Fruit fly (Drosophila melanogaster): ENCODE data around the gene CG34008.

The CG34008 gene

dm6 chr3R:20594194-20595144 is 13.1 kb upstream of the CG34008 start (continued):
- TF ChIP-seq dac (GFP tag; optimal IDR thresholded peaks at IDR 0.05) (peak; percentile 70), CG9139 (GFP tag; optimal IDR thresholded peaks at IDR 0.05) (peak; percentile 88), CG10669 (GFP tag; optimal IDR thresholded peaks at IDR 0.05) (peak; percentile 85), Gug (GFP tag; IDR thresholded peaks at IDR 0.05) (peak; percentile 74), CG8632 (GFP tag; optimal IDR thresholded peaks at IDR 0.05) (peak; percentile 92), CG4318 (GFP tag; optimal IDR thresholded peaks at IDR 0.05) (peak; percentile 82), net (GFP tag; optimal IDR thresholded peaks at IDR 0.05) (peak; percentile 81), lz (GFP tag; optimal IDR thresholded peaks at IDR 0.05) (peak; percentile 68), OdsH (GFP tag; optimal IDR thresholded peaks at IDR 0.05) (peak; percentile 89), CG6808 (GFP tag; optimal IDR thresholded peaks at IDR 0.05) (peak; percentile 91), Hr39 (GFP tag; optimal IDR thresholded peaks at IDR 0.05) (peak; percentile 49), Smox (GFP tag; optimal IDR thresholded peaks at IDR 0.05) (peak; percentile 68), CG6276 (GFP tag; optimal IDR thresholded peaks at IDR 0.05) (peak; percentile 69), CG15336 (GFP tag; IDR thresholded peaks at IDR 0.05) (peak; percentile 95), CG16779 (tag; optimal IDR thresholded peaks at IDR 0.05) (peak; percentile 89), Sox14 (GFP tag; optimal IDR thresholded peaks at IDR 0.05) (peak; percentile 78)

- TF ChIP-seq svp (GFP tag) (peak; percentile 62), CG4318 (GFP tag; optimal IDR thresholded peaks at IDR 0.05) (no peak), CG8119 (GFP tag; IDR thresholded peaks at IDR 0.05) (0 out of 3 replicates have a peak, but pooled peaks have one; percentile 14)
Observed at dm6 chr3R:20593463-20593838, 12.1 kb upstream of the CG34008 start.

- TF ChIP-seq salr (GFP tag; optimal IDR thresholded peaks at IDR 0.05) (no peak), CG10631 (GFP tag; optimal IDR thresholded peaks at IDR 0.05) (no peak), CG3919 (GFP tag; optimal IDR thresholded peaks at IDR 0.05) (peak; percentile 19), cyc (GFP tag; optimal IDR thresholded peaks at IDR 0.05) (peak; percentile 27), Smox (GFP tag; optimal IDR thresholded peaks at IDR 0.05) (peak; percentile 16), CG11902 (GFP tag; optimal IDR thresholded peaks at IDR 0.05) (no peak), achi (GFP tag; optimal IDR thresholded peaks at IDR 0.05) (no peak), CG4318 (GFP tag; optimal IDR thresholded peaks at IDR 0.05) (no peak), Sox14 (GFP tag; optimal IDR thresholded peaks at IDR 0.05) (no peak), Sox15 (GFP tag; optimal IDR thresholded peaks at IDR 0.05) (no peak), CG11762 (GFP tag; optimal IDR thresholded peaks at IDR 0.05; ENCODE audit: insufficient read depth) (no peak), topi (GFP tag; optimal IDR thresholded peaks at IDR 0.05) (peak; percentile 3), Met (GFP tag; optimal IDR thresholded peaks at IDR 0.05) (no peak), svp (GFP tag) (peak; percentile 73), Hr38 (GFP tag; optimal IDR thresholded peaks at IDR 0.05) (no peak), CG8119 (GFP tag; IDR thresholded peaks at IDR 0.05) (no peak), Hr39 (GFP tag; optimal IDR thresholded peaks at IDR 0.05) (peak; percentile 26), vri (GFP tag; optimal IDR thresholded peaks at IDR 0.05) (no peak), dac (GFP tag; optimal IDR thresholded peaks at IDR 0.05) (no peak), CG7368 (GFP tag; optimal IDR thresholded peaks at IDR 0.05) (no peak), fd85E (GFP tag; optimal IDR thresholded peaks at IDR 0.05) (no peak), Ets96B (tag; optimal IDR thresholded peaks at IDR 0.05) (no peak), acj6 (GFP tag; optimal IDR thresholded peaks at IDR 0.05) (peak; percentile 12), CG1621 (tag; optimal IDR thresholded peaks at IDR 0.05) (peak; percentile 58), CG8319 (GFP tag; optimal IDR thresholded peaks at IDR 0.05) (no peak), ss (GFP tag; optimal IDR thresholded peaks at IDR 0.05) (peak in 1 of 2 experiments; percentile 6), dsx (GFP tag; optimal IDR thresholded peaks at IDR 0.05; ENCODE audit: poor library complexity, severe bottlenecking) (no peak), fkh (GFP tag; optimal IDR thresholded peaks at IDR 0.05) (peak; percentile 57), Blimp-1 (GFP tag; optimal IDR thresholded peaks at IDR 0.05) (peak; percentile 46), CG6792 (GFP tag; optimal IDR thresholded peaks at IDR 0.05) (no peak), CG3032 (tag; optimal IDR thresholded peaks at IDR 0.05) (peak; percentile 33), pdm3 (GFP tag; optimal IDR thresholded peaks at IDR 0.05) (peak; percentile 12), CG16779 (tag; optimal IDR thresholded peaks at IDR 0.05) (no peak)
Observed at dm6 chr3R:20592517-20593462, 11.5 kb upstream of the CG34008 start, which contains the start of the genes Pus1 and bon. Pus1 (minus strand) TSS chr3R:20592671. bon (plus strand) TSS chr3R:20593139.
